Fruit fly (Drosophila melanogaster): Measurements from ENCODE around the gene TotF.

TotF gene

DNA sequence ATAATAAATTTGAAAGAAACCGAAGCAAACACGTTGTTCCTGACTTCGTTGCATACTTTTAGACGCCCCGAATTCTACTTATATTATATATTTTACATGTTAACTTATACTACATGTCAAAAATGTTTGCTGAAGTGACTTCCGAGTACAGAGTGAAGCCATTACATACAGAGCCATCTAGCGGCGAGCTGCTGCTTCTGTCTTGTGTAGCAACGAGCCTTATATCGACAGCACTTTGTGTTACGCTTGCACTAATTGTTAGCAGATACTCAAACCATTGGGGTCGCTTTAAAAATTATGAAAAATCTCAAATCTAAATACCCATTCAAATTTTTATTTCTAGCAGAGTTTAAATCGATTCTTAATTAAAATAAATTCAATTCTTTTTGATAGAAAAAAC, 24.7 kb downstream of the TotF start (continued):
- TF ChIP-seq NK7.1 (GFP tag; optimal IDR thresholded peaks at IDR 0.05) (no peak), H15 (GFP tag; IDR thresholded peaks at IDR 0.05) (peak; percentile 48; the same call in 1 of the 3 replicates), az2 (GFP tag; optimal IDR thresholded peaks at IDR 0.05) (peak; percentile 66), CG11093 (GFP tag; IDR thresholded peaks at IDR 0.05) (0 out of 3 replicates have a peak, but pooled peaks have one; percentile 45), CG13424 (tag; optimal IDR thresholded peaks at IDR 0.05) (peak; percentile 77), fd64A (GFP tag; optimal IDR thresholded peaks at IDR 0.05) (no peak), chif (GFP tag; optimal IDR thresholded peaks at IDR 0.05) (peak; percentile 50 to 86), grau (tag; optimal IDR thresholded peaks at IDR 0.05) (peak; percentile 62), jigr1 (GFP tag; IDR thresholded peaks at IDR 0.05) (no peak), Bdp1 (GFP tag; optimal IDR thresholded peaks at IDR 0.05) (peak; percentile 38), gfzf (GFP tag; optimal IDR thresholded peaks at IDR 0.05) (peak; percentile 56), ara (GFP tag; IDR thresholded peaks at IDR 0.05) (peak; percentile 45; the same call in 1 of the 2 replicates), CG17568 (GFP tag; optimal IDR thresholded peaks at IDR 0.05) (peak; percentile 5), Sox100B (GFP tag; optimal IDR thresholded peaks at IDR 0.05) (no peak), CG15696 (tag; optimal IDR thresholded peaks at IDR 0.05) (peak; percentile 75), mld (GFP tag; IDR thresholded peaks at IDR 0.05; ENCODE audit: partially characterized antibody) (no peak), slou (GFP tag; optimal IDR thresholded peaks at IDR 0.05) (peak; percentile 89), CG13296 (GFP tag; optimal IDR thresholded peaks at IDR 0.05) (no peak), CG10321 (GFP tag; IDR thresholded peaks at IDR 0.05) (no peak), exex (tag; optimal IDR thresholded peaks at IDR 0.05) (peak; percentile 50), inv (GFP tag; IDR thresholded peaks at IDR 0.05; ENCODE audit: partially characterized antibody) (no peak), oc (tag; optimal IDR thresholded peaks at IDR 0.05) (no peak), CG2678 (tag; optimal IDR thresholded peaks at IDR 0.05) (peak; percentile 45), bcd (GFP tag; optimal IDR thresholded peaks at IDR 0.05) (peak; percentile 73), tin (GFP tag; optimal IDR thresholded peaks at IDR 0.05) (peak; percentile 79), CG17186 (GFP tag; optimal IDR thresholded peaks at IDR 0.05) (peak; percentile 10), CG32532 (GFP tag; IDR thresholded peaks at IDR 0.05) (peak; percentile 81), CG16815 (GFP tag; optimal IDR thresholded peaks at IDR 0.05) (peak; percentile 45), CG4617 (GFP tag; optimal IDR thresholded peaks at IDR 0.05; ENCODE audit: borderline replicate concordance) (peak; percentile 36), CG10979 (tag; optimal IDR thresholded peaks at IDR 0.05) (peak; percentile 71), BtbVII (GFP tag; optimal IDR thresholded peaks at IDR 0.05) (peak; percentile 8), CG7786 (GFP tag; optimal IDR thresholded peaks at IDR 0.05) (peak; percentile 54), CG14710 (tag; optimal IDR thresholded peaks at IDR 0.05) (peak; percentile 78), CG16813 (GFP tag; IDR thresholded peaks at IDR 0.05; ENCODE audit: partially characterized antibody) (peak; percentile 49; the same call in 2 of the 3 replicates), bigmax (GFP tag; optimal IDR thresholded peaks at IDR 0.05) (peak; percentile 24), kah (GFP tag; optimal IDR thresholded peaks at IDR 0.05) (no peak), Fer2 (tag; optimal IDR thresholded peaks at IDR 0.05) (peak; percentile 19), abd-A (tag; optimal IDR thresholded peaks at IDR 0.05) (peak; percentile 75), aop (GFP tag; IDR thresholded peaks at IDR 0.05) (no peak), tx (GFP tag; optimal IDR thresholded peaks at IDR 0.05) (peak; percentile 10), Oaz (GFP tag; IDR thresholded peaks at IDR 0.05) (no peak), CG7745 (tag; optimal IDR thresholded peaks at IDR 0.05) (no peak), CG7271 (tag; optimal IDR thresholded peaks at IDR 0.05) (peak; percentile 29), CG8359 (GFP tag; optimal IDR thresholded peaks at IDR 0.05; ENCODE audit: borderline replicate concordance) (no peak), CG8290 (GFP tag; optimal IDR thresholded peaks at IDR 0.05) (peak; percentile 93), CG8290 (tag; optimal IDR thresholded peaks at IDR 0.05) (peak; percentile 10 to 87), CG12942 (GFP tag; optimal IDR thresholded peaks at IDR 0.05) (peak; percentile 41), CG4854 (GFP tag; optimal IDR thresholded peaks at IDR 0.05) (peak; percentile 62), CG6254 (GFP tag; optimal IDR thresholded peaks at IDR 0.05) (no peak), toy (GFP tag; IDR thresholded peaks at IDR 0.05) (no peak; the same call in 1 of the 2 replicates)

Measured in whole organism, embryonic.